Fruit fly (Drosophila melanogaster) whole organism: ENCODE measurements around the gene Sgs5bis.

Source experiments
- EcR ChIP-seq, 2 experiments: fragments of >200 bp; optimal IDR thresholded peaks; 2 replicates each; lab custom pipeline; 2017; ENCODE audit warnings: missing biosample characterization in 2 of 2, missing genetic modification characterization in 2 of 2, missing genetic modification reagents in 2 of 2
- pan ChIP-seq: fragments of >200 bp; optimal IDR thresholded peaks from 2 replicates; lab custom pipeline; 2017
- psq ChIP-seq: fragments of >200 bp; optimal IDR thresholded peaks from 2 replicates; lab custom pipeline; 2017

DNA sequence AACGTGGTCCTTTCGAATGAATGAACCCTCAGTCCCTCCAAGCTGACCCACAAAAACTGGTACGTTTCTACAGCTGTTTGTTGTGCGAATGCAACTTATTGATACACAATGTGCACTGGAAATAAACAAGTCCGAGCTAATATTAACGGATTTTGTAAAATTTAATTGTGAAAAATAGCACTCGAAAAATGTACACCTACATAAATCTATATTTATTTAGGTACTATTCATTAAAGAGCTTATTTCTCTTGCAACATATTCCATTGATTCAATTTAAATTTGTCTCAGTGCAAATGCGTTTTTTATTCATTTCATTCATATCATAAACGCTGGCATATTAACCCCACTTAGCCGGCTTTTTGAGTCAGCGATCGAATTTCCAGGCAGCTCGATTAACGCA lies 33.0 kb upstream of the Sgs5bis start:
- TF ChIP-seq EcR (GFP tag; optimal IDR thresholded peaks at IDR 0.05; lab: Kevin White, UChicago), result no peak
- no peak for TF ChIP-seq pan (lab: Kevin White, UChicago)
- TF ChIP-seq psq (lab: Kevin White, UChicago), result no peak
